Worm (Caenorhabditis elegans) whole organism, late embryonic: ENCODE results near the gene rps-30.

Experiments used
- dve-1 ChIP-seq: sonication (generic microtip); optimal IDR thresholded peaks from 2 replicates; lab custom pipeline; 2017; ENCODE audit warnings: antibody characterized with exemption, mild to moderate bottlenecking, missing genetic modification characterization, missing compliant biosample characterization
- elt-2 ChIP-seq: sonication (generic microtip); optimal IDR thresholded peaks from 2 replicates; lab custom pipeline; 2016; ENCODE audit warnings: missing genetic modification reagents, missing genetic modification characterization, missing compliant biosample characterization
- fkh-10 ChIP-seq: fragments of 150-350 bp; optimal IDR thresholded peaks from 2 replicates; lab custom pipeline; 2014; ENCODE audit warnings: missing biosample characterization, missing genetic modification reagents, missing genetic modification characterization
- nhr-11 ChIP-seq: fragments of 150-350 bp; optimal IDR thresholded peaks from 2 replicates; lab custom pipeline; 2014; ENCODE audit warnings: missing biosample characterization, missing genetic modification characterization
- npax-4 ChIP-seq: sonication (generic microtip); optimal IDR thresholded peaks from 2 replicates; lab custom pipeline; 2016; ENCODE audit warnings: missing genetic modification characterization, missing compliant biosample characterization
- pag-3 ChIP-seq: sonication (generic microtip); optimal IDR thresholded peaks from 2 replicates; lab custom pipeline; 2016; ENCODE audit warnings: missing compliant biosample characterization, missing genetic modification characterization, borderline replicate concordance
- syd-9 ChIP-seq: sonication (generic microtip); optimal IDR thresholded peaks from 2 replicates; lab custom pipeline; 2016; ENCODE audit warnings: mild to moderate bottlenecking, missing genetic modification characterization, moderate library complexity, missing compliant biosample characterization
- tbx-2 ChIP-seq: sonication (generic microtip); optimal IDR thresholded peaks from 2 replicates; lab custom pipeline; 2016; ENCODE audit warnings: missing genetic modification characterization, missing compliant biosample characterization
- unc-3 ChIP-seq, 2 experiments: fragments of 200-800 bp in 1 of 2; sonication (Bioruptor generic) in 1 of 2; sonication (generic microtip) in 1 of 2; conservative IDR thresholded peaks in 1 of 2; optimal IDR thresholded peaks in 1 of 2; 2 replicates each; pipeline versions ENCODE4 v1.3.6 to Lab custom; 2016 to 2022; ENCODE audit warnings: missing compliant biosample characterization in 2 of 2, missing genetic modification characterization in 2 of 2, missing genetic modification reagents in 1 of 2
- zip-5 ChIP-seq: sonication (generic microtip); optimal IDR thresholded peaks from 2 replicates; lab custom pipeline; 2016; ENCODE audit warnings: missing genetic modification characterization, missing compliant biosample characterization

DNA sequence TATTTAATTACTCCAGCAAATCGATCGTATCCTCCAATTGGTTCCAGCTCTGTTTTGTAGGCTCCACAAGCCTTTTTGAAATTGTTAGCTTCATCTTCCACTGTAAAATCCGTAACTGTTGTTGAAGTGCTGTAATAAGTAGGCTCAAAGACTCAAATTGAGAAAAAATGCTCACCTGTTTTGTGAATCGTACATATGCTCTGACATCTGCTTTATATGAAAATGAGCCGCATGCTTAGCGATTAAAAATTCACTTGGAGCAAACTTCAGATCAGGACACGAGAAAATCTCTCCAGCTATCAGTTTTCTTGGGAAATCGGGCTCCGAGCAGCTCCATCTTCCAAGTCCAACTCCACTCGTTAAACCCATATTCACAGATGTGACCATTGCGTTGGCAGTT is 32.1 kb downstream of the rps-30 start:
- TF ChIP-seq tbx-2 (tag; lab: Kevin White, UChicago) (no peak), zip-5 (tag; lab: Kevin White, UChicago) (no peak), dve-1 (tag; lab: Kevin White, UChicago) (no peak), fkh-10 (GFP tag; lab: Kevin White, UChicago) (no peak), pag-3 (tag; lab: Kevin White, UChicago) (no peak), syd-9 (tag; lab: Kevin White, UChicago) (no peak), elt-2 (tag; lab: Kevin White, UChicago) (no peak), nhr-11 (tag; lab: Kevin White, UChicago) (no peak), npax-4 (tag; lab: Kevin White, UChicago) (no peak), unc-3 (GFP tag; conservative IDR thresholded peaks at IDR 0.05; lab: Robert Waterston, UW) (no peak), unc-3 (tag; optimal IDR thresholded peaks at IDR 0.05; lab: Kevin White, UChicago) (no peak)
